Fruit fly (Drosophila melanogaster): Measurements from ENCODE around the gene Tektin-C.

Tektin-C gene

dm6 chr3L:5820039-5820438, 23.7 kb upstream of the Tektin-C start (continued):
- TF ChIP-seq Ets65A (GFP tag) (peak; percentile 87), unpg (GFP tag; optimal IDR thresholded peaks at IDR 0.05) (peak; percentile 7), CG9932 (GFP tag; IDR thresholded peaks at IDR 0.05) (peak; percentile 30; the same call in 1 of the 2 replicates), Trl (optimal IDR thresholded peaks at IDR 0.05) (no peak), Trl (GFP tag; optimal IDR thresholded peaks at IDR 0.05) (peak; percentile 33), dmrt11E (tag; optimal IDR thresholded peaks at IDR 0.05) (peak; percentile 7), slbo (GFP tag; IDR thresholded peaks at IDR 0.05) (0 out of 2 replicates have a peak, but pooled peaks have one; percentile 33), mam (GFP tag; optimal IDR thresholded peaks at IDR 0.05) (peak; percentile 30), Lhr (GFP tag; optimal IDR thresholded peaks at IDR 0.05) (no peak), CG17328 (GFP tag; IDR thresholded peaks at IDR 0.05) (peak; percentile 25; the same call in 1 of the 2 replicates), CG7839 (tag; optimal IDR thresholded peaks at IDR 0.05) (peak; percentile 11), CG8290 (GFP tag; optimal IDR thresholded peaks at IDR 0.05) (no peak), CG8290 (tag; optimal IDR thresholded peaks at IDR 0.05) (peak in 1 of 2 experiments; percentile 40), CG10366 (GFP tag; IDR thresholded peaks at IDR 0.05) (no peak), CG2678 (tag; optimal IDR thresholded peaks at IDR 0.05) (peak; percentile 30), zf30C (GFP tag; optimal IDR thresholded peaks at IDR 0.05) (peak; percentile 3), CG14014 (GFP tag; IDR thresholded peaks at IDR 0.05) (0 out of 2 replicates have a peak, but pooled peaks have one; percentile 5), vvl (GFP tag; IDR thresholded peaks at IDR 0.05) (peak; percentile 27; the same call in 1 of the 2 replicates), Hr51 (GFP tag; optimal IDR thresholded peaks at IDR 0.05) (peak in 1 of 2 experiments; percentile 38), pros (GFP tag; optimal IDR thresholded peaks at IDR 0.05) (no peak), so (GFP tag; IDR thresholded peaks at IDR 0.05) (peak; percentile 23; the same call in 1 of the 3 replicates), CG6683 (GFP tag; optimal IDR thresholded peaks at IDR 0.05) (no peak), dysf (GFP tag; IDR thresholded peaks at IDR 0.05) (peak; percentile 33; the same call in 1 of the 3 replicates), slou (GFP tag; optimal IDR thresholded peaks at IDR 0.05) (no peak), CG2120 (GFP tag; optimal IDR thresholded peaks at IDR 0.05) (peak; percentile 31), CG18599 (GFP tag; optimal IDR thresholded peaks at IDR 0.05) (no peak), CG17359 (tag; optimal IDR thresholded peaks at IDR 0.05) (peak; percentile 17), CG3065 (GFP tag; optimal IDR thresholded peaks at IDR 0.05) (no peak), CG5953 (GFP tag; IDR thresholded peaks at IDR 0.05) (no peak)

- TF ChIP-seq HHEX (GFP tag; optimal IDR thresholded peaks at IDR 0.05): peak; percentile 20
- no peak for TF ChIP-seq sens-2 (GFP tag; IDR thresholded peaks at IDR 0.05)
- no peak for TF ChIP-seq unc-4 (GFP tag; IDR thresholded peaks at IDR 0.05; ENCODE audit: partially characterized antibody)
- peak; percentile 31; the same call in 1 of the 4 replicates for TF ChIP-seq Gug (GFP tag; IDR thresholded peaks at IDR 0.05)
- TF ChIP-seq CG8478 (optimal IDR thresholded peaks at IDR 0.05): no peak
- TF ChIP-seq CG6254 (GFP tag; optimal IDR thresholded peaks at IDR 0.05): no peak
- TF ChIP-seq CG15696 (tag; optimal IDR thresholded peaks at IDR 0.05): no peak
- no peak for TF ChIP-seq CG7928 (GFP tag; optimal IDR thresholded peaks at IDR 0.05)
- no peak for TF ChIP-seq wor (GFP tag; IDR thresholded peaks at IDR 0.05)
- no peak for TF ChIP-seq gro (GFP tag; optimal IDR thresholded peaks at IDR 0.05)
- no peak for TF ChIP-seq Drgx (GFP tag; IDR thresholded peaks at IDR 0.05)
- TF ChIP-seq CG12071 (GFP tag; optimal IDR thresholded peaks at IDR 0.05): no peak
- TF ChIP-seq ranshi (GFP tag; IDR thresholded peaks at IDR 0.05): peak; percentile 14; the same call in 1 of the 2 replicates
- no peak for TF ChIP-seq NC2α (GFP tag; optimal IDR thresholded peaks at IDR 0.05)
- no peak for TF ChIP-seq zfh1 (GFP tag; IDR thresholded peaks at IDR 0.05)
- TF ChIP-seq h (optimal IDR thresholded peaks at IDR 0.05): no peak
- no peak for TF ChIP-seq B-H2 (GFP tag; optimal IDR thresholded peaks at IDR 0.05)
- no peak for TF ChIP-seq Hand (GFP tag; optimal IDR thresholded peaks at IDR 0.05)
- TF ChIP-seq CG7745 (tag; optimal IDR thresholded peaks at IDR 0.05): no peak
- no peak for TF ChIP-seq CG2199 (GFP tag; IDR thresholded peaks at IDR 0.05)
- TF ChIP-seq amos (GFP tag; IDR thresholded peaks at IDR 0.05; ENCODE audit: partially characterized antibody): no peak
- peak; percentile 31 for TF ChIP-seq dmrt99B (tag; optimal IDR thresholded peaks at IDR 0.05)
- TF ChIP-seq Poxn (GFP tag; IDR thresholded peaks at IDR 0.05): no peak
- TF ChIP-seq unpg (GFP tag; optimal IDR thresholded peaks at IDR 0.05): peak; percentile 44
- TF ChIP-seq slp2 (GFP tag; optimal IDR thresholded peaks at IDR 0.05): no peak
These were observed 23.0 kb upstream of the Tektin-C start for dm6 chr3L:5819310-5819709.

Measured in whole organism, embryonic.